Worm (Caenorhabditis elegans) whole organism, midembryonic: ENCODE data around the gene F35H8.2.

Source experiments
- T22C8.4 ChIP-seq: fragments of 200-800 bp; sonication (Bioruptor generic); IDR thresholded peaks from 2 replicates; pipeline ENCODE4 v1.3.6; 2022; ENCODE audit warnings: missing genetic modification characterization, missing compliant biosample characterization
- cog-1 ChIP-seq: sonication (generic microtip); optimal IDR thresholded peaks from 2 replicates; lab custom pipeline; 2016; ENCODE audit warnings: missing genetic modification characterization, missing compliant biosample characterization
- flt-1 ChIP-seq: fragments of 200-800 bp; sonication (Bioruptor generic); IDR thresholded peaks from 2 replicates; pipeline ENCODE4 v1.3.6; 2022; ENCODE audit warnings: missing genetic modification characterization, missing compliant biosample characterization
- klf-2 ChIP-seq: fragments of 200-800 bp; sonication (Bioruptor generic); conservative IDR thresholded peaks from 2 replicates; pipeline ENCODE4 v1.3.6; 2022; ENCODE audit warnings: missing genetic modification reagents, missing genetic modification characterization, missing compliant biosample characterization
- med-1 ChIP-seq: sonication (generic microtip); optimal IDR thresholded peaks from 2 replicates; lab custom pipeline; 2017; ENCODE audit warnings: missing genetic modification characterization, mild to moderate bottlenecking, missing compliant biosample characterization, antibody characterized with exemption, missing genetic modification reagents; ENCODE audit not compliant: insufficient read depth
- ref-1 ChIP-seq: fragments of 200-800 bp; sonication (Bioruptor generic); conservative IDR thresholded peaks from 2 replicates; pipeline ENCODE4 v1.3.6; 2022; ENCODE audit warnings: missing genetic modification reagents, missing genetic modification characterization, missing compliant biosample characterization
- tab-1 ChIP-seq: fragments of 200-800 bp; sonication (Bioruptor generic); IDR thresholded peaks from 2 replicates; pipeline ENCODE4 v1.3.6; 2022; ENCODE audit warnings: missing genetic modification characterization, missing compliant biosample characterization
- ztf-23 ChIP-seq: fragments of 200-800 bp; sonication (Bioruptor generic); IDR thresholded peaks from 2 replicates; pipeline ENCODE4 v1.3.6; 2022; ENCODE audit warnings: missing genetic modification reagents, missing genetic modification characterization, missing compliant biosample characterization
- ztf-29 ChIP-seq: fragments of 200-800 bp; sonication (Bioruptor generic); IDR thresholded peaks from 2 replicates; pipeline ENCODE4 v1.3.6; 2022; ENCODE audit warnings: missing genetic modification reagents, missing genetic modification characterization, missing compliant biosample characterization

The F35H8.2 gene

ce11 chrII:9577630-9578029 is 22.3 kb downstream of the F35H8.2 start:
- TF ChIP-seq flt-1 (GFP tag; lab: Robert Waterston, UW) (no peak), T22C8.4 (GFP tag; lab: Robert Waterston, UW) (no peak), ztf-23 (GFP tag; lab: Robert Waterston, UW) (no peak), med-1 (GFP tag; lab: Kevin White, UChicago) (no peak), ref-1 (no peak), tab-1 (GFP tag; lab: Robert Waterston, UW) (no peak), klf-2 (no peak), ztf-29 (GFP tag; lab: Robert Waterston, UW) (no peak), cog-1 (tag; lab: Kevin White, UChicago) (no peak)

ce11 chrII:9583461-9583860 is 28.2 kb downstream of the F35H8.2 start, which contains the start of gene wee-1.1:
Gene wee-1.1 (minus strand): TSS chrII:9583561.
- no peak for TF ChIP-seq med-1 (GFP tag; lab: Kevin White, UChicago)
- TF ChIP-seq ref-1, result no peak
- no peak for TF ChIP-seq T22C8.4 (GFP tag; lab: Robert Waterston, UW)
- no peak for TF ChIP-seq ztf-29 (GFP tag; lab: Robert Waterston, UW)
- TF ChIP-seq flt-1 (GFP tag; lab: Robert Waterston, UW), result no peak
- TF ChIP-seq cog-1 (tag; lab: Kevin White, UChicago), result no peak
- no peak for TF ChIP-seq ztf-23 (GFP tag; lab: Robert Waterston, UW)
- TF ChIP-seq klf-2, result no peak
- TF ChIP-seq tab-1 (GFP tag; lab: Robert Waterston, UW), result no peak

ce11 chrII:9586734-9587209 is 31.5 kb downstream of the F35H8.2 start, which contains the start of gene ugt-58:
Gene ugt-58 (minus strand): TSS chrII:9586784.
- no peak for TF ChIP-seq cog-1 (tag; lab: Kevin White, UChicago)
- TF ChIP-seq ztf-23 (GFP tag; lab: Robert Waterston, UW), result no peak
- no peak for TF ChIP-seq flt-1 (GFP tag; lab: Robert Waterston, UW)

ce11 chrII:9589667-9590066 is 34.4 kb downstream of the F35H8.2 start, which contains the start of gene eral-1:
Gene eral-1 (minus strand): TSS chrII:9589767.
- TF ChIP-seq flt-1 (GFP tag; lab: Robert Waterston, UW) (no peak), ztf-23 (GFP tag; lab: Robert Waterston, UW) (no peak), ref-1 (no peak), med-1 (GFP tag; lab: Kevin White, UChicago) (no peak), T22C8.4 (GFP tag; lab: Robert Waterston, UW) (no peak), cog-1 (tag; lab: Kevin White, UChicago) (no peak), klf-2 (no peak), tab-1 (GFP tag; lab: Robert Waterston, UW) (no peak), ztf-29 (GFP tag; lab: Robert Waterston, UW) (no peak)

- no peak for TF ChIP-seq med-1 (GFP tag; lab: Kevin White, UChicago)
- TF ChIP-seq flt-1 (GFP tag; lab: Robert Waterston, UW), result peak; percentile 62
- no peak for TF ChIP-seq T22C8.4 (GFP tag; lab: Robert Waterston, UW)
- TF ChIP-seq klf-2, result no peak
- no peak for TF ChIP-seq tab-1 (GFP tag; lab: Robert Waterston, UW)
- no peak for TF ChIP-seq ztf-29 (GFP tag; lab: Robert Waterston, UW)
- TF ChIP-seq ztf-23 (GFP tag; lab: Robert Waterston, UW), result peak; percentile 52; the same call in 1 of the 2 replicates
- no peak for TF ChIP-seq ref-1
- peak; percentile 7 for TF ChIP-seq cog-1 (tag; lab: Kevin White, UChicago)
Measured at ce11 chrII:9591071-9591470, 35.8 kb downstream of the F35H8.2 start, which contains the start of the genes E02H1.1 and tag-124. Gene E02H1.1 (minus strand): TSS chrII:9591164. Gene tag-124 (plus strand): TSS chrII:9591292.

ce11 chrII:9592737-9593136 is 37.4 kb downstream of the F35H8.2 start, which contains the start of gene parp-2:
Gene parp-2 (plus strand): TSS chrII:9593037.
- TF ChIP-seq ztf-29 (GFP tag; lab: Robert Waterston, UW), result no peak
- no peak for TF ChIP-seq cog-1 (tag; lab: Kevin White, UChicago)
- TF ChIP-seq T22C8.4 (GFP tag; lab: Robert Waterston, UW), result no peak
- no peak for TF ChIP-seq ref-1
- TF ChIP-seq klf-2, result no peak
- no peak for TF ChIP-seq flt-1 (GFP tag; lab: Robert Waterston, UW)
- no peak for TF ChIP-seq med-1 (GFP tag; lab: Kevin White, UChicago)
- no peak for TF ChIP-seq tab-1 (GFP tag; lab: Robert Waterston, UW)
- TF ChIP-seq ztf-23 (GFP tag; lab: Robert Waterston, UW), result no peak

- TF ChIP-seq med-1 (GFP tag; lab: Kevin White, UChicago) (no peak), tab-1 (GFP tag; lab: Robert Waterston, UW) (no peak), cog-1 (tag; lab: Kevin White, UChicago) (no peak), flt-1 (GFP tag; lab: Robert Waterston, UW) (no peak), klf-2 (no peak), ref-1 (no peak), T22C8.4 (GFP tag; lab: Robert Waterston, UW) (no peak), ztf-29 (GFP tag; lab: Robert Waterston, UW) (no peak), ztf-23 (GFP tag; lab: Robert Waterston, UW) (no peak)
Measured at ce11 chrII:9594924-9595323, 39.6 kb downstream of the F35H8.2 start, which contains the start of gene E02H1.5. Gene E02H1.5 (plus strand): TSS chrII:9595224.

ce11 chrII:9596401-9596800 is 41.1 kb downstream of the F35H8.2 start, which contains the start of gene E02H1.6:
Gene E02H1.6 (plus strand): TSS chrII:9596701.
- no peak for TF ChIP-seq ztf-23 (GFP tag; lab: Robert Waterston, UW)
- TF ChIP-seq cog-1 (tag; lab: Kevin White, UChicago), result no peak
- TF ChIP-seq flt-1 (GFP tag; lab: Robert Waterston, UW), result no peak
- TF ChIP-seq tab-1 (GFP tag; lab: Robert Waterston, UW), result no peak
- TF ChIP-seq ref-1, result no peak
- TF ChIP-seq klf-2, result no peak
- TF ChIP-seq med-1 (GFP tag; lab: Kevin White, UChicago), result no peak
- TF ChIP-seq T22C8.4 (GFP tag; lab: Robert Waterston, UW), result no peak

- TF ChIP-seq ztf-23 (GFP tag; lab: Robert Waterston, UW), result no peak
- no peak for TF ChIP-seq klf-2
Measured at ce11 chrII:9597516-9598047, 42.3 kb downstream of the F35H8.2 start, which contains the start of gene mrpl-53. Gene mrpl-53 (plus strand): TSS chrII:9597622.
